Fruit fly (Drosophila melanogaster): ENCODE data around the gene CSN1b.
A peak's percentile ranks its signal among the peaks of the same experiment; 100 is the strongest.

CSN1b gene

dm6 chr3L:18897459-18898085 lies 7.2 kb downstream of the CSN1b start:
- peak; percentile 65 for TF ChIP-seq jim (GFP tag; optimal IDR thresholded peaks at IDR 0.05)
- no peak for TF ChIP-seq CG32264 (GFP tag; optimal IDR thresholded peaks at IDR 0.05)

dm6 chr3L:18896297-18896863 lies 8.3 kb downstream of the CSN1b start:
- TF ChIP-seq Jra (GFP tag; optimal IDR thresholded peaks at IDR 0.05) = no peak
- peak; percentile 12 for TF ChIP-seq br (GFP tag; optimal IDR thresholded peaks at IDR 0.05)
- TF ChIP-seq Sp1 (GFP tag; optimal IDR thresholded peaks at IDR 0.05) = peak; percentile 41

dm6 chr3L:18895079-18895478 lies 9.7 kb downstream of the CSN1b start:
- TF ChIP-seq Rel (GFP tag; optimal IDR thresholded peaks at IDR 0.05) = peak; percentile 13
- no peak for TF ChIP-seq Rel (tag; optimal IDR thresholded peaks at IDR 0.05)
- no peak for TF ChIP-seq HLH106 (tag; optimal IDR thresholded peaks at IDR 0.05)
- TF ChIP-seq CrebA (GFP tag; optimal IDR thresholded peaks at IDR 0.05; ENCODE audit: borderline replicate concordance) = peak; percentile 36
- peak; percentile 15 for TF ChIP-seq h (GFP tag; optimal IDR thresholded peaks at IDR 0.05)
- peak; percentile 44 for TF ChIP-seq Sp1 (GFP tag; optimal IDR thresholded peaks at IDR 0.05)
- no peak for TF ChIP-seq OdsH (GFP tag; optimal IDR thresholded peaks at IDR 0.05)
- no peak for TF ChIP-seq rgr (GFP tag; optimal IDR thresholded peaks at IDR 0.05)
- no peak for TF ChIP-seq CG32264 (GFP tag; optimal IDR thresholded peaks at IDR 0.05)
- peak; percentile 26 for TF ChIP-seq sage (GFP tag; optimal IDR thresholded peaks at IDR 0.05)
- TF ChIP-seq dl (GFP tag; optimal IDR thresholded peaks at IDR 0.05; ENCODE audit: insufficient read depth in 1 of 2, partially characterized antibody in 2 of 2) = no peak
- TF ChIP-seq Dif (GFP tag; optimal IDR thresholded peaks at IDR 0.05; ENCODE audit: partially characterized antibody) = no peak
- no peak for TF ChIP-seq Jra (GFP tag; optimal IDR thresholded peaks at IDR 0.05)
- no peak for TF ChIP-seq tai (GFP tag; optimal IDR thresholded peaks at IDR 0.05)
- no peak for TF ChIP-seq woc (GFP tag; optimal IDR thresholded peaks at IDR 0.05)
- TF ChIP-seq usp (GFP tag; optimal IDR thresholded peaks at IDR 0.05) = no peak
- TF ChIP-seq brk (GFP tag; optimal IDR thresholded peaks at IDR 0.05) = peak; percentile 43
- no peak for TF ChIP-seq fru (GFP tag; optimal IDR thresholded peaks at IDR 0.05)

- TF ChIP-seq h (GFP tag; optimal IDR thresholded peaks at IDR 0.05) = no peak
- TF ChIP-seq Dif (GFP tag; optimal IDR thresholded peaks at IDR 0.05; ENCODE audit: partially characterized antibody) = peak; percentile 6
- no peak for TF ChIP-seq Rel (GFP tag; optimal IDR thresholded peaks at IDR 0.05)
- TF ChIP-seq Rel (tag; optimal IDR thresholded peaks at IDR 0.05) = peak; percentile 69
- peak; percentile 19 for TF ChIP-seq jim (GFP tag; optimal IDR thresholded peaks at IDR 0.05)
- peak; percentile 69 for TF ChIP-seq Myc (optimal IDR thresholded peaks at IDR 0.05)
- no peak for TF ChIP-seq brk (GFP tag; optimal IDR thresholded peaks at IDR 0.05)
- TF ChIP-seq sage (GFP tag; optimal IDR thresholded peaks at IDR 0.05) = peak; percentile 5
- peak; percentile 27 for TF ChIP-seq tai (GFP tag; optimal IDR thresholded peaks at IDR 0.05)
These were observed 12.7 kb downstream of the CSN1b start, which contains the start of gene NijB for dm6 chr3L:18891986-18892385. TSS of gene NijB (plus strand) at chr3L:18892383.

dm6 chr3L:18890283-18891175 lies 14.2 kb downstream of the CSN1b start, which contains the start of gene CG3961:
TSS of gene CG3961 (minus strand) at chr3L:18890483.
- no peak for TF ChIP-seq Myc (optimal IDR thresholded peaks at IDR 0.05)
- TF ChIP-seq jim (GFP tag; optimal IDR thresholded peaks at IDR 0.05) = no peak
- peak; percentile 89 for TF ChIP-seq sage (GFP tag; optimal IDR thresholded peaks at IDR 0.05)
- TF ChIP-seq Vsx2 (GFP tag; optimal IDR thresholded peaks at IDR 0.05; ENCODE audit: partially characterized antibody) = no peak
- TF ChIP-seq Hnf4 (GFP tag; optimal IDR thresholded peaks at IDR 0.05) = peak; percentile 91
- TF ChIP-seq rgr (GFP tag; optimal IDR thresholded peaks at IDR 0.05) = peak; percentile 98
- TF ChIP-seq woc (GFP tag; optimal IDR thresholded peaks at IDR 0.05) = peak; percentile 90
- peak; percentile 89 to 90 for TF ChIP-seq dl (GFP tag; optimal IDR thresholded peaks at IDR 0.05; ENCODE audit: insufficient read depth in 1 of 2, partially characterized antibody in 2 of 2)
- peak; percentile 99 for TF ChIP-seq HLH106 (tag; optimal IDR thresholded peaks at IDR 0.05)
- TF ChIP-seq ey (GFP tag; optimal IDR thresholded peaks at IDR 0.05) = peak; percentile 95
- peak; percentile 97 for TF ChIP-seq fru (GFP tag; optimal IDR thresholded peaks at IDR 0.05)
- TF ChIP-seq h (GFP tag; optimal IDR thresholded peaks at IDR 0.05) = peak; percentile 97
- TF ChIP-seq brk (GFP tag; optimal IDR thresholded peaks at IDR 0.05) = peak; percentile 96
- peak; percentile 88 for TF ChIP-seq dsf (GFP tag; optimal IDR thresholded peaks at IDR 0.05; ENCODE audit: borderline replicate concordance)
- peak in 1 of 2 experiments; percentile 99 for TF ChIP-seq foxo (GFP tag; optimal IDR thresholded peaks at IDR 0.05)
- peak; percentile 90 for TF ChIP-seq CG9705 (GFP tag; optimal IDR thresholded peaks at IDR 0.05)
- TF ChIP-seq lola (GFP tag; optimal IDR thresholded peaks at IDR 0.05) = no peak
- no peak for TF ChIP-seq N (GFP tag; optimal IDR thresholded peaks at IDR 0.05)
- TF ChIP-seq Sp1 (GFP tag; optimal IDR thresholded peaks at IDR 0.05) = peak; percentile 99
- peak; percentile 99 for TF ChIP-seq OdsH (GFP tag; optimal IDR thresholded peaks at IDR 0.05)
- peak; percentile 84 for TF ChIP-seq Jra (GFP tag; optimal IDR thresholded peaks at IDR 0.05)
- TF ChIP-seq Rel (GFP tag; optimal IDR thresholded peaks at IDR 0.05) = peak; percentile 86
- TF ChIP-seq Rel (tag; optimal IDR thresholded peaks at IDR 0.05) = peak; percentile 82
- peak; percentile 67 for TF ChIP-seq CG32264 (GFP tag; optimal IDR thresholded peaks at IDR 0.05)
- TF ChIP-seq GATAd (GFP tag; optimal IDR thresholded peaks at IDR 0.05) = no peak
- no peak for TF ChIP-seq pan (optimal IDR thresholded peaks at IDR 0.05)
- TF ChIP-seq usp (GFP tag; optimal IDR thresholded peaks at IDR 0.05) = no peak
- TF ChIP-seq psq (GFP tag; optimal IDR thresholded peaks at IDR 0.05) = peak; percentile 98
- peak; percentile 82 for TF ChIP-seq CrebA (GFP tag; optimal IDR thresholded peaks at IDR 0.05; ENCODE audit: borderline replicate concordance)
- peak; percentile 93 for TF ChIP-seq dmrt93B (GFP tag; optimal IDR thresholded peaks at IDR 0.05)
- TF ChIP-seq Hr78 (GFP tag; optimal IDR thresholded peaks at IDR 0.05) = no peak
